Fruit fly (Drosophila melanogaster): ENCODE data around the gene CG5087.

CG5087 gene

DNA sequence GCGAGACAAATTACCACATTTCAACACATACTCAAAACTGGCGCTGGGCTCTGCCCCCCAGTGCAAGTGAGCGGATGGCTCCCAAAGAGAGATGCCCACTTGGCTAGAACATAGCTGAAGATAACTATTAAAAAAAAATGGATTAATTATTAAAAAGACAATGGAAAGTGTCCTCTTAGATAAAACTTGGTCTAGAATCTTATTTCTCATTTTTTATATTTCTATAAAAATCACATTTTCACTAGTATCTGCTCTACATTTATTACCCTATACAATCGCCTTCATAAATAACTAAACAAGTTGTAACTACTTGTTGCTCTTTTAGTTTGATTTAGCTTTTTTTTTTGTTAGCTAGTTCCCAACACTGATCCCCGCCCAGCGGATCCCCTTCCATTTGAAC lies 34.9 kb downstream of the CG5087 start:
- TF ChIP-seq CG9705 (GFP tag; optimal IDR thresholded peaks at IDR 0.05) (no peak), psq (GFP tag; optimal IDR thresholded peaks at IDR 0.05) (no peak), dl (GFP tag; optimal IDR thresholded peaks at IDR 0.05; ENCODE audit: insufficient read depth in 1 of 2, partially characterized antibody in 2 of 2) (no peak), Vsx2 (GFP tag; optimal IDR thresholded peaks at IDR 0.05; ENCODE audit: partially characterized antibody) (no peak), Abd-B (GFP tag; optimal IDR thresholded peaks at IDR 0.05) (no peak), Myc (optimal IDR thresholded peaks at IDR 0.05) (peak; percentile 30), OdsH (GFP tag; optimal IDR thresholded peaks at IDR 0.05) (peak; percentile 6), Hnf4 (GFP tag; optimal IDR thresholded peaks at IDR 0.05) (no peak), HLH106 (tag; optimal IDR thresholded peaks at IDR 0.05) (peak; percentile 2), lola (GFP tag; optimal IDR thresholded peaks at IDR 0.05) (no peak), h (GFP tag; optimal IDR thresholded peaks at IDR 0.05) (peak; percentile 30), Rel (GFP tag; optimal IDR thresholded peaks at IDR 0.05) (no peak), Rel (tag; optimal IDR thresholded peaks at IDR 0.05) (no peak), usp (GFP tag; optimal IDR thresholded peaks at IDR 0.05) (no peak), sage (GFP tag; optimal IDR thresholded peaks at IDR 0.05) (no peak), Dfd (GFP tag; optimal IDR thresholded peaks at IDR 0.05) (no peak), CrebA (GFP tag; optimal IDR thresholded peaks at IDR 0.05; ENCODE audit: borderline replicate concordance) (no peak), rgr (GFP tag; optimal IDR thresholded peaks at IDR 0.05) (peak; percentile 25), Hr83 (GFP tag; optimal IDR thresholded peaks at IDR 0.05; ENCODE audit: poor library complexity, severe bottlenecking) (no peak), fru (GFP tag; optimal IDR thresholded peaks at IDR 0.05) (peak; percentile 11), Dif (GFP tag; optimal IDR thresholded peaks at IDR 0.05; ENCODE audit: partially characterized antibody) (no peak), jim (GFP tag; optimal IDR thresholded peaks at IDR 0.05) (no peak), pan (optimal IDR thresholded peaks at IDR 0.05) (no peak), Hr78 (GFP tag; optimal IDR thresholded peaks at IDR 0.05) (no peak), dsf (GFP tag; optimal IDR thresholded peaks at IDR 0.05; ENCODE audit: borderline replicate concordance) (no peak), GATAd (GFP tag; optimal IDR thresholded peaks at IDR 0.05) (no peak), Jra (GFP tag; optimal IDR thresholded peaks at IDR 0.05) (no peak), Sp1 (GFP tag; optimal IDR thresholded peaks at IDR 0.05) (peak; percentile 29), dmrt93B (GFP tag; optimal IDR thresholded peaks at IDR 0.05) (no peak), CG32264 (GFP tag; optimal IDR thresholded peaks at IDR 0.05) (no peak), sv (GFP tag; optimal IDR thresholded peaks at IDR 0.05) (no peak), ey (GFP tag; optimal IDR thresholded peaks at IDR 0.05) (peak; percentile 8), foxo (GFP tag; optimal IDR thresholded peaks at IDR 0.05) (no peak)

DNA sequence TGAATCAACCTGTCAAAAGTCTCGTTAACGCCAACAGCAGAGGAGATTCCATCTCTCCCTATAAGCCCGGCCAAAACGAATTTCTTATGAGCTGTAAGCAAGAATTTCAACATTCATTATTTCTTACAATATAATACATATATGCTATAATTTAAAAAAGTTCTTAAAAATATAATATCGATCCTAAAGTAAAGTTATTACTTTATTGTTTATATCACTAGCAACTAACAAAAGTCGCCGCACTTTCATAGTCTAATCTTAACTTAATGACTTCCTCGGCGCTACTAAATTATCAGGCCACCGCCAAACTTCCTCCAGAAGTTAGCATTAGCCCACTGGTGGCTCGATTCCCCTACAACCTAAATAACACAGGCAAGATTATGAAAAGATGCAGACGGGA lies 35.6 kb downstream of the CG5087 start:
- TF ChIP-seq rgr (GFP tag; optimal IDR thresholded peaks at IDR 0.05) (peak; percentile 45), foxo (GFP tag; optimal IDR thresholded peaks at IDR 0.05) (peak in 1 of 2 experiments; percentile 68), Dif (GFP tag; optimal IDR thresholded peaks at IDR 0.05; ENCODE audit: partially characterized antibody) (no peak), h (GFP tag; optimal IDR thresholded peaks at IDR 0.05) (peak; percentile 51), GATAd (GFP tag; optimal IDR thresholded peaks at IDR 0.05) (no peak), CG9705 (GFP tag; optimal IDR thresholded peaks at IDR 0.05) (peak; percentile 28), psq (GFP tag; optimal IDR thresholded peaks at IDR 0.05) (peak; percentile 20), Sp1 (GFP tag; optimal IDR thresholded peaks at IDR 0.05) (peak; percentile 76), ey (GFP tag; optimal IDR thresholded peaks at IDR 0.05) (peak; percentile 30), Dfd (GFP tag; optimal IDR thresholded peaks at IDR 0.05) (no peak), OdsH (GFP tag; optimal IDR thresholded peaks at IDR 0.05) (peak; percentile 40), Hr83 (GFP tag; optimal IDR thresholded peaks at IDR 0.05; ENCODE audit: poor library complexity, severe bottlenecking) (no peak), Mio (GFP tag; optimal IDR thresholded peaks at IDR 0.05) (no peak), HLH106 (tag; optimal IDR thresholded peaks at IDR 0.05) (peak; percentile 81), Hnf4 (GFP tag; optimal IDR thresholded peaks at IDR 0.05) (no peak), dmrt93B (GFP tag; optimal IDR thresholded peaks at IDR 0.05) (peak; percentile 64), fru (GFP tag; optimal IDR thresholded peaks at IDR 0.05) (peak; percentile 53), sage (GFP tag; optimal IDR thresholded peaks at IDR 0.05) (peak; percentile 1)

- TF ChIP-seq usp (GFP tag; optimal IDR thresholded peaks at IDR 0.05) (no peak), psq (GFP tag; optimal IDR thresholded peaks at IDR 0.05) (peak; percentile 60), dl (GFP tag; optimal IDR thresholded peaks at IDR 0.05; ENCODE audit: insufficient read depth in 1 of 2, partially characterized antibody in 2 of 2) (no peak), Hr83 (GFP tag; optimal IDR thresholded peaks at IDR 0.05; ENCODE audit: poor library complexity, severe bottlenecking) (no peak), fru (GFP tag; optimal IDR thresholded peaks at IDR 0.05) (peak; percentile 70), sage (GFP tag; optimal IDR thresholded peaks at IDR 0.05) (peak; percentile 74), Abd-B (GFP tag; optimal IDR thresholded peaks at IDR 0.05) (no peak), foxo (GFP tag; optimal IDR thresholded peaks at IDR 0.05) (peak in 1 of 2 experiments; percentile 57), dsf (GFP tag; optimal IDR thresholded peaks at IDR 0.05; ENCODE audit: borderline replicate concordance) (no peak), Rel (GFP tag; optimal IDR thresholded peaks at IDR 0.05) (peak; percentile 39), Rel (tag; optimal IDR thresholded peaks at IDR 0.05) (no peak), tai (GFP tag; optimal IDR thresholded peaks at IDR 0.05) (no peak), h (GFP tag; optimal IDR thresholded peaks at IDR 0.05) (peak; percentile 86), sv (GFP tag; optimal IDR thresholded peaks at IDR 0.05) (peak; percentile 31), CG32264 (GFP tag; optimal IDR thresholded peaks at IDR 0.05) (peak; percentile 3), N (GFP tag; optimal IDR thresholded peaks at IDR 0.05) (no peak), Hr78 (GFP tag; optimal IDR thresholded peaks at IDR 0.05) (no peak), woc (GFP tag; optimal IDR thresholded peaks at IDR 0.05) (peak; percentile 65), Sp1 (GFP tag; optimal IDR thresholded peaks at IDR 0.05) (peak; percentile 71), Vsx2 (GFP tag; optimal IDR thresholded peaks at IDR 0.05; ENCODE audit: partially characterized antibody) (no peak), Mio (GFP tag; optimal IDR thresholded peaks at IDR 0.05) (no peak), pan (optimal IDR thresholded peaks at IDR 0.05) (no peak), ey (GFP tag; optimal IDR thresholded peaks at IDR 0.05) (peak; percentile 65), Jra (GFP tag; optimal IDR thresholded peaks at IDR 0.05) (peak; percentile 19), Myc (optimal IDR thresholded peaks at IDR 0.05) (no peak), OdsH (GFP tag; optimal IDR thresholded peaks at IDR 0.05) (peak; percentile 69), CrebA (GFP tag; optimal IDR thresholded peaks at IDR 0.05; ENCODE audit: borderline replicate concordance) (no peak), rgr (GFP tag; optimal IDR thresholded peaks at IDR 0.05) (peak; percentile 69), lola (GFP tag; optimal IDR thresholded peaks at IDR 0.05) (no peak), HLH106 (tag; optimal IDR thresholded peaks at IDR 0.05) (peak; percentile 72), CG9705 (GFP tag; optimal IDR thresholded peaks at IDR 0.05) (peak; percentile 70), Dif (GFP tag; optimal IDR thresholded peaks at IDR 0.05; ENCODE audit: partially characterized antibody) (no peak), dmrt93B (GFP tag; optimal IDR thresholded peaks at IDR 0.05) (peak; percentile 73), jim (GFP tag; optimal IDR thresholded peaks at IDR 0.05) (no peak)
These were observed 36.1 kb downstream of the CG5087 start for dm6 chr3L:9033999-9034626.

Measured in whole organism, wandering third instar larva.